Fruit fly (Drosophila melanogaster) whole organism, embryonic: ENCODE measurements around the gene Rab19.
A peak's percentile ranks its signal among the peaks of the same experiment; 100 is the strongest.

ENCODE experiments used
- Atf6 ChIP-seq: fragments of 200-800 bp; sonication (Bioruptor generic); IDR thresholded peaks from 2 replicates; pipeline ENCODE4 v1.3.6; 2022; ENCODE audit warnings: missing biosample characterization, missing genetic modification characterization
- CG10462 ChIP-seq: fragments of 200-800 bp; sonication (Bioruptor generic); optimal IDR thresholded peaks from 2 replicates; lab custom pipeline; 2016; ENCODE audit warnings: missing biosample characterization, missing genetic modification characterization
- CG10959 ChIP-seq: fragments of 200-800 bp; sonication (Bioruptor generic); IDR thresholded peaks from 2 replicates; pipeline ENCODE4 v1.3.6; 2022; ENCODE audit warnings: missing biosample characterization, missing genetic modification characterization
- CG12104 ChIP-seq: fragments of 200-800 bp; sonication (Bioruptor generic); optimal IDR thresholded peaks from 3 replicates; lab custom pipeline; 2016; ENCODE audit warnings: missing biosample characterization, missing genetic modification characterization
- CG12155 ChIP-seq: fragments of 200-800 bp; sonication (Bioruptor generic); optimal IDR thresholded peaks from 3 replicates; lab custom pipeline; 2016; ENCODE audit warnings: missing biosample characterization, missing genetic modification characterization
- CG13624 ChIP-seq: fragments of 200-800 bp; sonication (Bioruptor generic); optimal IDR thresholded peaks from 2 replicates; lab custom pipeline; 2016; ENCODE audit warnings: missing biosample characterization, missing genetic modification characterization
- CG15514 ChIP-seq: fragments of 200-800 bp; sonication (Bioruptor generic); optimal IDR thresholded peaks from 3 replicates; lab custom pipeline; 2017; ENCODE audit warnings: missing biosample characterization, missing genetic modification characterization, mild to moderate bottlenecking, moderate library complexity, missing genetic modification reagents
- CG1602 ChIP-seq: fragments of 200-800 bp; sonication (Bioruptor generic); optimal IDR thresholded peaks from 3 replicates; lab custom pipeline; 2016; ENCODE audit warnings: missing biosample characterization, missing genetic modification characterization
- CG1647 ChIP-seq: fragments of 200-800 bp; sonication (Bioruptor generic); optimal IDR thresholded peaks from 3 replicates; lab custom pipeline; 2016; ENCODE audit warnings: missing biosample characterization, missing genetic modification characterization
- CG17359 ChIP-seq: fragments of 200-800 bp; sonication (Bioruptor generic); optimal IDR thresholded peaks from 3 replicates; lab custom pipeline; 2018; ENCODE audit warnings: missing biosample characterization, mild to moderate bottlenecking, missing genetic modification characterization, moderate library complexity
- CG18476 ChIP-seq: fragments of 200-800 bp; sonication (Bioruptor generic); optimal IDR thresholded peaks from 2 replicates; lab custom pipeline; 2016; ENCODE audit warnings: missing biosample characterization, mild to moderate bottlenecking, missing genetic modification characterization
- CG2875 ChIP-seq: fragments of 200-800 bp; sonication (Bioruptor generic); optimal IDR thresholded peaks from 2 replicates; lab custom pipeline; 2017; ENCODE audit warnings: missing biosample characterization, mild to moderate bottlenecking, missing genetic modification characterization, missing genetic modification reagents
- CG34224 ChIP-seq: fragments of 200-800 bp; sonication (Bioruptor generic); IDR thresholded peaks from 3 replicates; pipeline ENCODE4 v1.3.6; 2022; ENCODE audit warnings: missing biosample characterization, missing genetic modification characterization; ENCODE audit not compliant: partially characterized antibody
- CG6689 ChIP-seq: fragments of 200-800 bp; sonication (Bioruptor generic); IDR thresholded peaks from 2 replicates; pipeline ENCODE4 v1.3.6; 2022; ENCODE audit warnings: missing biosample characterization, missing genetic modification characterization
- CG7839 ChIP-seq: fragments of 200-800 bp; sonication (Bioruptor generic); optimal IDR thresholded peaks from 3 replicates; lab custom pipeline; 2018; ENCODE audit warnings: missing biosample characterization, mild to moderate bottlenecking, missing genetic modification characterization, moderate library complexity
- CG9609 ChIP-seq: fragments of 200-800 bp; sonication (Bioruptor generic); optimal IDR thresholded peaks from 3 replicates; lab custom pipeline; 2016; ENCODE audit warnings: missing biosample characterization, missing genetic modification characterization
- Camta ChIP-seq: fragments of 200-800 bp; sonication (Bioruptor generic); optimal IDR thresholded peaks from 2 replicates; lab custom pipeline; 2016; ENCODE audit warnings: missing biosample characterization, missing genetic modification characterization
- CrebB ChIP-seq: fragments of 200-800 bp; sonication (Bioruptor generic); optimal IDR thresholded peaks from 3 replicates; lab custom pipeline; 2018; ENCODE audit warnings: missing biosample characterization, mild to moderate bottlenecking, missing genetic modification characterization
- Doc3 ChIP-seq: fragments of 200-800 bp; sonication (Bioruptor generic); IDR thresholded peaks from 3 replicates; pipeline ENCODE4 v1.3.6; 2022; ENCODE audit warnings: missing biosample characterization, missing genetic modification characterization; ENCODE audit not compliant: partially characterized antibody
- Dp ChIP-seq: fragments of 200-800 bp; sonication (Bioruptor generic); optimal IDR thresholded peaks from 2 replicates; lab custom pipeline; 2018; ENCODE audit warnings: missing biosample characterization, mild to moderate bottlenecking, missing genetic modification characterization, moderate library complexity
- E2f2 ChIP-seq: fragments of 200-800 bp; sonication (Bioruptor generic); IDR thresholded peaks from 2 replicates; pipeline ENCODE4 v1.3.6; 2022; ENCODE audit warnings: missing biosample characterization, missing genetic modification characterization
- Ets97D ChIP-seq: fragments of 200-800 bp; sonication (Bioruptor generic); optimal IDR thresholded peaks from 3 replicates; lab custom pipeline; 2016; ENCODE audit warnings: missing biosample characterization, missing genetic modification characterization
- GATAe ChIP-seq: fragments of 200-800 bp; sonication (Bioruptor generic); conservative IDR thresholded peaks from 2 replicates; pipeline ENCODE4 v1.3.6; 2022; ENCODE audit warnings: missing biosample characterization, missing genetic modification characterization
- HLH54F ChIP-seq: fragments of 200-800 bp; sonication (Bioruptor generic); optimal IDR thresholded peaks from 3 replicates; lab custom pipeline; 2016; ENCODE audit warnings: missing biosample characterization, missing genetic modification characterization
- Hmx ChIP-seq: fragments of 200-800 bp; sonication (Bioruptor generic); optimal IDR thresholded peaks from 2 replicates; lab custom pipeline; 2016; ENCODE audit warnings: missing biosample characterization, missing genetic modification characterization
- Myb ChIP-seq: fragments of 200-800 bp; sonication (Bioruptor generic); optimal IDR thresholded peaks from 2 replicates; lab custom pipeline; 2016; ENCODE audit warnings: missing biosample characterization, missing genetic modification characterization
- PHDP ChIP-seq: fragments of 200-800 bp; sonication (Bioruptor generic); optimal IDR thresholded peaks from 3 replicates; lab custom pipeline; 2018; ENCODE audit warnings: missing biosample characterization, mild to moderate bottlenecking, missing genetic modification characterization, moderate library complexity
- Pdp1 ChIP-seq, 2 experiments: fragments of 200-800 bp; sonication (Bioruptor generic); optimal IDR thresholded peaks; 3 replicates each; lab custom pipeline; 2016; ENCODE audit warnings: missing biosample characterization in 2 of 2, missing genetic modification characterization in 2 of 2, mild to moderate bottlenecking in 1 of 2, moderate library complexity in 1 of 2
- Stat92E ChIP-seq, 3 experiments: fragments of >200 bp in 2 of 3; fragments of 200-800 bp in 1 of 3; sonication (Bioruptor generic) in 1 of 3; optimal IDR thresholded peaks; 2 replicates each; lab custom pipeline; 2017 to 2019; ENCODE audit warnings: missing biosample characterization in 3 of 3, missing genetic modification characterization in 3 of 3, mild to moderate bottlenecking in 1 of 3, moderate library complexity in 1 of 3
- Trl ChIP-seq, 3 experiments: fragments of >200 bp in 2 of 3; fragments of 200-800 bp in 1 of 3; sonication (Bioruptor generic) in 1 of 3; optimal IDR thresholded peaks; 2 replicates in 1 of 3; 3 replicates in 2 of 3; lab custom pipeline; 2016 to 2017; ENCODE audit warnings: missing biosample characterization in 1 of 3, missing genetic modification characterization in 1 of 3
- ci ChIP-seq: fragments of 200-800 bp; sonication (Bioruptor generic); IDR thresholded peaks from 3 replicates; pipeline ENCODE4 v1.3.6; 2022; ENCODE audit warnings: missing biosample characterization, missing genetic modification characterization
- dmrt11E ChIP-seq: fragments of 200-800 bp; sonication (Bioruptor generic); optimal IDR thresholded peaks from 3 replicates; lab custom pipeline; 2018; ENCODE audit warnings: missing biosample characterization, mild to moderate bottlenecking, missing genetic modification characterization, moderate library complexity
- dpn ChIP-seq, 2 experiments: fragments of 200-800 bp; sonication (Bioruptor generic); optimal IDR thresholded peaks; 3 replicates each; lab custom pipeline; 2016; ENCODE audit warnings: missing biosample characterization in 2 of 2, missing genetic modification characterization in 2 of 2
- dysf ChIP-seq: fragments of 200-800 bp; sonication (Bioruptor generic); IDR thresholded peaks from 3 replicates; pipeline ENCODE4 v1.3.6; 2022; ENCODE audit warnings: missing biosample characterization, missing genetic modification characterization
- grn ChIP-seq: fragments of 200-800 bp; sonication (Bioruptor generic); optimal IDR thresholded peaks from 3 replicates; lab custom pipeline; 2017; ENCODE audit warnings: missing biosample characterization, missing genetic modification characterization
- gro ChIP-seq: fragments of 200-800 bp; sonication (Bioruptor generic); optimal IDR thresholded peaks from 2 replicates; lab custom pipeline; 2016; ENCODE audit warnings: missing biosample characterization, missing genetic modification characterization
- hbn ChIP-seq: fragments of 200-800 bp; sonication (Bioruptor generic); IDR thresholded peaks from 2 replicates; pipeline ENCODE4 v1.3.6; 2022; ENCODE audit warnings: missing biosample characterization, missing genetic modification characterization; ENCODE audit not compliant: partially characterized antibody
- maf-S ChIP-seq: fragments of 200-800 bp; sonication (Bioruptor generic); optimal IDR thresholded peaks from 2 replicates; lab custom pipeline; 2016; ENCODE audit warnings: missing biosample characterization, missing genetic modification characterization
- org-1 ChIP-seq: fragments of 200-800 bp; sonication (Bioruptor generic); optimal IDR thresholded peaks from 2 replicates; lab custom pipeline; 2017; ENCODE audit warnings: missing biosample characterization, missing genetic modification characterization
- prd ChIP-seq, 3 experiments: fragments of >200 bp in 2 of 3; fragments of 200-800 bp in 1 of 3; sonication (Bioruptor generic) in 1 of 3; optimal IDR thresholded peaks in 2 of 3; IDR thresholded peaks in 1 of 3; 2 replicates in 2 of 3; 3 replicates in 1 of 3; pipeline versions ENCODE4 v1.3.6 to Lab custom; 2017 to 2022; ENCODE audit warnings: missing biosample characterization in 1 of 3, missing genetic modification characterization in 1 of 3
- ro ChIP-seq: fragments of 200-800 bp; sonication (Bioruptor generic); IDR thresholded peaks from 2 replicates; pipeline ENCODE4 v1.3.6; 2022; ENCODE audit warnings: missing biosample characterization, missing genetic modification characterization
- sc ChIP-seq, 3 experiments: fragments of >200 bp in 2 of 3; fragments of 200-800 bp in 1 of 3; sonication (Bioruptor generic) in 1 of 3; optimal IDR thresholded peaks; 2 replicates in 2 of 3; 3 replicates in 1 of 3; lab custom pipeline; 2017; ENCODE audit warnings: mild to moderate bottlenecking in 1 of 3, missing biosample characterization in 1 of 3, missing genetic modification characterization in 1 of 3, missing genetic modification reagents in 1 of 3
- so ChIP-seq: fragments of 200-800 bp; sonication (Bioruptor generic); IDR thresholded peaks from 3 replicates; pipeline ENCODE4 v1.3.6; 2022; ENCODE audit warnings: missing biosample characterization, missing genetic modification characterization
- stwl ChIP-seq: fragments of 200-800 bp; sonication (Bioruptor generic); optimal IDR thresholded peaks from 3 replicates; lab custom pipeline; 2018; ENCODE audit warnings: missing biosample characterization, mild to moderate bottlenecking, missing genetic modification characterization, moderate library complexity
- trh ChIP-seq: fragments of 200-800 bp; sonication (Bioruptor generic); optimal IDR thresholded peaks from 2 replicates; lab custom pipeline; 2016; ENCODE audit warnings: missing biosample characterization, missing genetic modification characterization
- tup ChIP-seq: fragments of 200-800 bp; sonication (Bioruptor generic); optimal IDR thresholded peaks from 2 replicates; lab custom pipeline; 2016; ENCODE audit warnings: missing biosample characterization, mild to moderate bottlenecking, missing genetic modification characterization, moderate library complexity
- wor ChIP-seq: fragments of 200-800 bp; sonication (Bioruptor generic); IDR thresholded peaks from 2 replicates; pipeline ENCODE4 v1.3.6; 2022; ENCODE audit warnings: missing biosample characterization, missing genetic modification characterization
- z ChIP-seq: fragments of 200-800 bp; sonication (Bioruptor generic); IDR thresholded peaks from 3 replicates; pipeline ENCODE4 v1.3.6; 2022; ENCODE audit warnings: missing biosample characterization, missing genetic modification characterization

Rab19 gene

dm6 chr3L:8308891-8309352 lies 12.1 kb downstream of the Rab19 start, which contains the start of gene BI-1 (continued):
- TF ChIP-seq prd (optimal IDR thresholded peaks at IDR 0.05; lab: Kevin White, UChicago): no peak
- peak; percentile 58; the same call in 2 of the 3 replicates for TF ChIP-seq prd (GFP tag; IDR thresholded peaks at IDR 0.05; lab: Robert Waterston, UW)
- peak; percentile 18 for TF ChIP-seq CrebB (tag; lab: Kevin White, UChicago)
- TF ChIP-seq CG1647 (GFP tag; lab: Kevin White, UChicago): peak; percentile 41
- TF ChIP-seq CG12104 (GFP tag; lab: Kevin White, UChicago): peak; percentile 75
- peak; percentile 15 for TF ChIP-seq CG2875 (GFP tag; lab: Kevin White, UChicago)
- peak; percentile 45 to 62 for TF ChIP-seq dpn (GFP tag; optimal IDR thresholded peaks at IDR 0.05; lab: Kevin White, UChicago)
- peak; percentile 18; the same call in 1 of the 2 replicates for TF ChIP-seq wor (GFP tag; lab: Robert Waterston, UW)
- TF ChIP-seq CG15514 (GFP tag; lab: Kevin White, UChicago): peak; percentile 73
- TF ChIP-seq GATAe (GFP tag; lab: Robert Waterston, UW): peak; percentile 43; the same call in 1 of the 2 replicates
- no peak for TF ChIP-seq Doc3
- TF ChIP-seq Dp (GFP tag; lab: Kevin White, UChicago): peak; percentile 83
- peak; percentile 57 for TF ChIP-seq PHDP
- TF ChIP-seq dysf (GFP tag; lab: Robert Waterston, UW): peak; percentile 62; the same call in 2 of the 3 replicates
- peak; percentile 43 for TF ChIP-seq CG1602
- peak; percentile 39 for TF ChIP-seq CG17359 (tag; lab: Kevin White, UChicago)
- no peak for TF ChIP-seq CG34224
- peak; percentile 54 for TF ChIP-seq gro (GFP tag; lab: Kevin White, UChicago)
- peak; percentile 41 for TF ChIP-seq org-1
- no peak for TF ChIP-seq Trl (optimal IDR thresholded peaks at IDR 0.05; lab: Kevin White, UChicago)
- TF ChIP-seq Trl (GFP tag; optimal IDR thresholded peaks at IDR 0.05; lab: Kevin White, UChicago): peak; percentile 63
- peak; percentile 76 for TF ChIP-seq stwl (tag; lab: Kevin White, UChicago)
- peak; percentile 44 for TF ChIP-seq CG13624 (GFP tag; lab: Kevin White, UChicago)
- peak; percentile 58 for TF ChIP-seq CG12155 (GFP tag; lab: Kevin White, UChicago)
- 0 out of 3 replicates have a peak, but pooled peaks have one; percentile 17 for TF ChIP-seq ci (GFP tag; lab: Robert Waterston, UW)
- TF ChIP-seq CG10462 (GFP tag; lab: Kevin White, UChicago): no peak
- peak; percentile 31 for TF ChIP-seq Myb (GFP tag; lab: Kevin White, UChicago)
- TF ChIP-seq CG18476 (GFP tag; lab: Kevin White, UChicago): peak; percentile 57
- TF ChIP-seq so (GFP tag; lab: Robert Waterston, UW): no peak
- peak; percentile 74 for TF ChIP-seq CG7839 (tag; lab: Kevin White, UChicago)
- TF ChIP-seq CG6689 (GFP tag; lab: Robert Waterston, UW): peak; percentile 71
- no peak; the same call in 1 of the 2 replicates for TF ChIP-seq Atf6 (GFP tag; lab: Robert Waterston, UW)
- 0 out of 2 replicates have a peak, but pooled peaks have one; percentile 16 for TF ChIP-seq hbn
- peak; percentile 38 to 60 for TF ChIP-seq Pdp1 (GFP tag; optimal IDR thresholded peaks at IDR 0.05; lab: Kevin White, UChicago)
- peak; percentile 38 for TF ChIP-seq HLH54F (GFP tag; lab: Kevin White, UChicago)
- TF ChIP-seq grn (GFP tag; lab: Kevin White, UChicago): no peak
- TF ChIP-seq Hmx (GFP tag; lab: Kevin White, UChicago): peak; percentile 30
- peak; percentile 83 for TF ChIP-seq E2f2 (GFP tag; lab: Robert Waterston, UW)
- no peak for TF ChIP-seq z (GFP tag; lab: Robert Waterston, UW)
- TF ChIP-seq maf-S (GFP tag; lab: Kevin White, UChicago): peak; percentile 29
- no peak for TF ChIP-seq sc (optimal IDR thresholded peaks at IDR 0.05; lab: Kevin White, UChicago)
- peak; percentile 42 for TF ChIP-seq sc (GFP tag; optimal IDR thresholded peaks at IDR 0.05; lab: Kevin White, UChicago)
- TF ChIP-seq CG10959 (GFP tag; lab: Robert Waterston, UW): no peak
- TF ChIP-seq trh (GFP tag; lab: Kevin White, UChicago): peak; percentile 39
- TF ChIP-seq Stat92E (GFP tag; optimal IDR thresholded peaks at IDR 0.05; lab: Kevin White, UChicago): peak in 1 of 3 experiments; percentile 43
- TF ChIP-seq CG9609 (GFP tag; lab: Kevin White, UChicago): no peak
- peak; percentile 39 for TF ChIP-seq tup (GFP tag; lab: Kevin White, UChicago)
- peak; percentile 34 for TF ChIP-seq Camta (GFP tag; lab: Kevin White, UChicago)
- TF ChIP-seq Ets97D: peak; percentile 9
- TF ChIP-seq ro (GFP tag; lab: Robert Waterston, UW): no peak
- TF ChIP-seq dmrt11E (tag; lab: Kevin White, UChicago): peak; percentile 60
